Fruit fly (Drosophila melanogaster) whole organism, embryonic: Measurements from ENCODE around the gene COX7AL2.

Experiments used
- ATbp ChIP-seq: fragments of 200-800 bp; sonication (Bioruptor generic); optimal IDR thresholded peaks from 2 replicates; lab custom pipeline; 2017; ENCODE audit warnings: missing biosample characterization, mild to moderate bottlenecking, missing genetic modification characterization, missing genetic modification reagents
- Aef1 ChIP-seq: fragments of 200-800 bp; sonication (Bioruptor generic); IDR thresholded peaks from 3 replicates; pipeline ENCODE4 v1.3.6; 2022; ENCODE audit warnings: missing biosample characterization, missing genetic modification characterization
- Atf3 ChIP-seq: fragments of 200-800 bp; sonication (Bioruptor generic); optimal IDR thresholded peaks from 3 replicates; lab custom pipeline; 2016; ENCODE audit warnings: missing biosample characterization, missing genetic modification characterization
- Atf6 ChIP-seq: fragments of 200-800 bp; sonication (Bioruptor generic); IDR thresholded peaks from 2 replicates; pipeline ENCODE4 v1.3.6; 2022; ENCODE audit warnings: missing biosample characterization, missing genetic modification characterization
- Awh ChIP-seq: fragments of 200-800 bp; sonication (Bioruptor generic); IDR thresholded peaks from 2 replicates; pipeline ENCODE4, ENCODE4 v1.3.6; 2022; ENCODE audit warnings: missing biosample characterization, missing genetic modification characterization
- Bgb ChIP-seq: fragments of 200-800 bp; sonication (Bioruptor generic); IDR thresholded peaks from 2 replicates; pipeline ENCODE4 v1.3.6; 2022; ENCODE audit warnings: missing biosample characterization, missing genetic modification characterization; ENCODE audit not compliant: partially characterized antibody
- BtbVII ChIP-seq: fragments of 200-800 bp; sonication (Bioruptor generic); optimal IDR thresholded peaks from 3 replicates; lab custom pipeline; 2017; ENCODE audit warnings: missing biosample characterization, mild to moderate bottlenecking, missing genetic modification characterization
- Bteb2 ChIP-seq: fragments of 200-800 bp; sonication (Bioruptor generic); optimal IDR thresholded peaks from 2 replicates; lab custom pipeline; 2016; ENCODE audit warnings: missing biosample characterization, missing genetic modification characterization
- CG10274 ChIP-seq: fragments of 200-800 bp; sonication (Bioruptor generic); optimal IDR thresholded peaks from 3 replicates; lab custom pipeline; 2017; ENCODE audit warnings: missing biosample characterization, mild to moderate bottlenecking, missing genetic modification characterization
- CG11247 ChIP-seq: fragments of 200-800 bp; sonication (Bioruptor generic); IDR thresholded peaks from 2 replicates; pipeline ENCODE4 v1.3.6; 2022; ENCODE audit warnings: missing biosample characterization, missing genetic modification characterization
- CG11398 ChIP-seq: fragments of 200-800 bp; sonication (Bioruptor generic); optimal IDR thresholded peaks from 2 replicates; lab custom pipeline; 2016; ENCODE audit warnings: missing biosample characterization, missing genetic modification characterization
- CG11723 ChIP-seq: fragments of 200-800 bp; sonication (Bioruptor generic); optimal IDR thresholded peaks from 2 replicates; lab custom pipeline; 2017; ENCODE audit warnings: missing biosample characterization, mild to moderate bottlenecking, missing genetic modification characterization
- CG12071 ChIP-seq: fragments of 200-800 bp; sonication (Bioruptor generic); optimal IDR thresholded peaks from 3 replicates; lab custom pipeline; 2018; ENCODE audit warnings: missing biosample characterization, mild to moderate bottlenecking, missing genetic modification characterization
- CG12236 ChIP-seq: fragments of 200-800 bp; sonication (Bioruptor generic); optimal IDR thresholded peaks from 2 replicates; lab custom pipeline; 2016; ENCODE audit warnings: missing biosample characterization, missing genetic modification characterization
- CG12942 ChIP-seq: fragments of 200-800 bp; sonication (Bioruptor generic); optimal IDR thresholded peaks from 3 replicates; lab custom pipeline; 2016; ENCODE audit warnings: missing biosample characterization, missing genetic modification characterization
- CG13894 ChIP-seq: fragments of 200-800 bp; sonication (Bioruptor generic); optimal IDR thresholded peaks from 3 replicates; lab custom pipeline; 2018; ENCODE audit warnings: missing biosample characterization, mild to moderate bottlenecking, missing genetic modification characterization, moderate library complexity
- CG1529 ChIP-seq: fragments of 200-800 bp; sonication (Bioruptor generic); optimal IDR thresholded peaks from 3 replicates; lab custom pipeline; 2018; ENCODE audit warnings: missing biosample characterization, missing genetic modification characterization
- CG15696 ChIP-seq: fragments of 200-800 bp; sonication (Bioruptor generic); optimal IDR thresholded peaks from 2 replicates; lab custom pipeline; 2019; ENCODE audit warnings: missing biosample characterization, mild to moderate bottlenecking, missing genetic modification characterization, moderate library complexity
- CG1602 ChIP-seq: fragments of 200-800 bp; sonication (Bioruptor generic); optimal IDR thresholded peaks from 3 replicates; lab custom pipeline; 2016; ENCODE audit warnings: missing biosample characterization, missing genetic modification characterization
- CG16815 ChIP-seq: fragments of 200-800 bp; sonication (Bioruptor generic); optimal IDR thresholded peaks from 3 replicates; lab custom pipeline; 2017; ENCODE audit warnings: missing biosample characterization, mild to moderate bottlenecking, missing genetic modification characterization
- CG18619 ChIP-seq: fragments of 200-800 bp; sonication (Bioruptor generic); optimal IDR thresholded peaks from 3 replicates; lab custom pipeline; 2017; ENCODE audit warnings: missing biosample characterization, mild to moderate bottlenecking, missing genetic modification characterization
- CG2120 ChIP-seq: fragments of 200-800 bp; sonication (Bioruptor generic); optimal IDR thresholded peaks from 3 replicates; lab custom pipeline; 2016; ENCODE audit warnings: missing biosample characterization, missing genetic modification characterization
- CG2712 ChIP-seq: fragments of 200-800 bp; optimal IDR thresholded peaks from 3 replicates; lab custom pipeline; 2019; ENCODE audit warnings: missing biosample characterization, mild to moderate bottlenecking, missing genetic modification characterization, moderate library complexity
- CG3065 ChIP-seq: fragments of 200-800 bp; sonication (Bioruptor generic); optimal IDR thresholded peaks from 2 replicates; lab custom pipeline; 2016; ENCODE audit warnings: missing biosample characterization, missing genetic modification characterization
- CG32767 ChIP-seq: fragments of 200-800 bp; sonication (Bioruptor generic); IDR thresholded peaks from 2 replicates; pipeline ENCODE4 v1.3.6; 2022; ENCODE audit warnings: missing biosample characterization, missing genetic modification characterization
- CG4282 ChIP-seq: fragments of 200-800 bp; sonication (Bioruptor generic); optimal IDR thresholded peaks from 2 replicates; lab custom pipeline; 2016; ENCODE audit warnings: missing biosample characterization, missing genetic modification characterization
- CG4328 ChIP-seq: fragments of 200-800 bp; sonication (Bioruptor generic); optimal IDR thresholded peaks from 3 replicates; lab custom pipeline; 2017; ENCODE audit warnings: missing biosample characterization, missing genetic modification reagents, missing genetic modification characterization
- CG4404 ChIP-seq: fragments of 200-800 bp; sonication (Bioruptor generic); IDR thresholded peaks from 2 replicates; pipeline ENCODE4 v1.3.6; 2022; ENCODE audit warnings: missing biosample characterization, missing genetic modification characterization
- CG6689 ChIP-seq: fragments of 200-800 bp; sonication (Bioruptor generic); IDR thresholded peaks from 2 replicates; pipeline ENCODE4 v1.3.6; 2022; ENCODE audit warnings: missing biosample characterization, missing genetic modification characterization
- CG6854 ChIP-seq: fragments of 200-800 bp; sonication (Bioruptor generic); optimal IDR thresholded peaks from 3 replicates; lab custom pipeline; 2017; ENCODE audit warnings: missing biosample characterization, mild to moderate bottlenecking, missing genetic modification characterization
- CG7786 ChIP-seq: fragments of 200-800 bp; sonication (Bioruptor generic); optimal IDR thresholded peaks from 2 replicates; lab custom pipeline; 2016; ENCODE audit warnings: missing biosample characterization, missing genetic modification characterization
- CG9437 ChIP-seq: fragments of 200-800 bp; sonication (Bioruptor generic); optimal IDR thresholded peaks from 2 replicates; lab custom pipeline; 2018; ENCODE audit warnings: missing biosample characterization, mild to moderate bottlenecking, missing genetic modification characterization
- CG9727 ChIP-seq: fragments of 200-800 bp; sonication (Bioruptor generic); optimal IDR thresholded peaks from 3 replicates; lab custom pipeline; 2017; ENCODE audit warnings: missing biosample characterization, mild to moderate bottlenecking, missing genetic modification characterization
- Camta ChIP-seq: fragments of 200-800 bp; sonication (Bioruptor generic); optimal IDR thresholded peaks from 2 replicates; lab custom pipeline; 2016; ENCODE audit warnings: missing biosample characterization, missing genetic modification characterization
- Dek ChIP-seq: fragments of 200-800 bp; sonication (Bioruptor generic); optimal IDR thresholded peaks from 3 replicates; lab custom pipeline; 2019; ENCODE audit warnings: missing biosample characterization, mild to moderate bottlenecking, missing genetic modification characterization, moderate library complexity
- Gug ChIP-seq: fragments of 200-800 bp; sonication (Bioruptor generic); IDR thresholded peaks from 4 replicates; pipeline ENCODE4 v1.3.6; 2022; ENCODE audit warnings: missing biosample characterization, missing genetic modification characterization
- Poxn ChIP-seq: fragments of 200-800 bp; sonication (Bioruptor generic); IDR thresholded peaks from 2 replicates; pipeline ENCODE4 v1.3.6; 2022; ENCODE audit warnings: missing biosample characterization, missing genetic modification characterization
- cas ChIP-seq: fragments of 200-800 bp; sonication (Bioruptor generic); IDR thresholded peaks from 2 replicates; pipeline ENCODE4 v1.3.6; 2022; ENCODE audit warnings: missing biosample characterization, missing genetic modification characterization
- emc ChIP-seq: fragments of 200-800 bp; sonication (Bioruptor generic); optimal IDR thresholded peaks from 2 replicates; lab custom pipeline; 2016; ENCODE audit warnings: missing biosample characterization, missing genetic modification characterization
- esg ChIP-seq: fragments of 200-800 bp; sonication (Bioruptor generic); conservative IDR thresholded peaks from 2 replicates; pipeline ENCODE4 v1.3.6; 2022; ENCODE audit warnings: missing biosample characterization, missing genetic modification characterization
- gcm2 ChIP-seq: fragments of 200-800 bp; sonication (Bioruptor generic); optimal IDR thresholded peaks from 2 replicates; lab custom pipeline; 2016; ENCODE audit warnings: missing biosample characterization, missing genetic modification characterization
- lola ChIP-seq, 3 experiments: fragments of >200 bp in 2 of 3; fragments of 200-800 bp in 1 of 3; sonication (Bioruptor generic) in 1 of 3; optimal IDR thresholded peaks; 2 replicates each; lab custom pipeline; 2017 to 2019; ENCODE audit warnings: missing biosample characterization in 3 of 3, missing genetic modification characterization in 3 of 3, mild to moderate bottlenecking in 1 of 3, moderate library complexity in 1 of 3
- mld ChIP-seq: fragments of 200-800 bp; sonication (Bioruptor generic); IDR thresholded peaks from 3 replicates; pipeline ENCODE4 v1.3.6; 2022; ENCODE audit warnings: missing biosample characterization, missing genetic modification characterization; ENCODE audit not compliant: partially characterized antibody
- oc ChIP-seq: fragments of 200-800 bp; sonication (Bioruptor generic); optimal IDR thresholded peaks from 2 replicates; lab custom pipeline; 2018; ENCODE audit warnings: missing biosample characterization, mild to moderate bottlenecking, missing genetic modification characterization, moderate library complexity
- peb ChIP-seq: fragments of 200-800 bp; sonication (Bioruptor generic); IDR thresholded peaks from 2 replicates; pipeline ENCODE4 v1.3.6; 2022; ENCODE audit warnings: missing biosample characterization, missing genetic modification characterization
- pho ChIP-seq: fragments of 200-800 bp; sonication (Bioruptor generic); optimal IDR thresholded peaks from 2 replicates; lab custom pipeline; 2016; ENCODE audit warnings: missing biosample characterization, missing genetic modification characterization
- pzg ChIP-seq: fragments of 200-800 bp; sonication (Bioruptor generic); optimal IDR thresholded peaks from 3 replicates; lab custom pipeline; 2018; ENCODE audit warnings: missing biosample characterization, mild to moderate bottlenecking, missing genetic modification characterization, moderate library complexity
- shn ChIP-seq: fragments of 200-800 bp; sonication (Bioruptor generic); optimal IDR thresholded peaks from 3 replicates; lab custom pipeline; 2016; ENCODE audit warnings: missing biosample characterization, missing genetic modification characterization
- tap ChIP-seq: fragments of 200-800 bp; optimal IDR thresholded peaks from 3 replicates; lab custom pipeline; 2019; ENCODE audit warnings: missing biosample characterization, mild to moderate bottlenecking, missing genetic modification characterization, moderate library complexity
- toy ChIP-seq: fragments of 200-800 bp; sonication (Bioruptor generic); IDR thresholded peaks from 2 replicates; pipeline ENCODE4 v1.3.6; 2022; ENCODE audit warnings: missing biosample characterization, missing genetic modification characterization
- wdn ChIP-seq: fragments of 200-800 bp; sonication (Bioruptor generic); IDR thresholded peaks from 2 replicates; pipeline ENCODE4 v1.3.6; 2022; ENCODE audit warnings: missing biosample characterization, missing genetic modification characterization

COX7AL2 gene

DNA sequence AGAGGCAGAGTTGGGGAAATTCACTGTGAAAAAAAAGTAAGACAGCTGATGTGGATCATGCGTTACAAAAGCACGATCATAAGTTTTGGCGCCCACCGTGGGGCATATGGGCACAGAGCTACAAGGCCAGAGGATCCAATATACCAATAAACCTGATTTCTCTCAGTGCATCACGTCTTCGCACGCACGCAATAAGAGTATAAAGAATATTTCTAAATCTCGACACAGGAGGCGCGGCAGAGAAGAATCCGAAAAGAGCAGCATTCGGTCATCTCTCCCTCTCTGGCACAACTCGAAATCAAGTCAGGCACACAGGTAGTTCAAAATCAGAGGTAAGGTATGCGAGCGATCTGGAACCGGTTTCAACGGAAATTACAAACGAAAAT, 34.2 kb downstream of the COX7AL2 start (continued):
- TF ChIP-seq emc (GFP tag; lab: Kevin White, UChicago) (peak; percentile 75), pzg (GFP tag; lab: Kevin White, UChicago) (no peak), lola (GFP tag; optimal IDR thresholded peaks at IDR 0.05; lab: Kevin White, UChicago) (peak in 1 of 3 experiments; percentile 93), wdn (GFP tag; lab: Robert Waterston, UW) (peak; percentile 78), CG16815 (GFP tag; lab: Kevin White, UChicago) (peak; percentile 96), CG3065 (GFP tag; lab: Kevin White, UChicago) (peak; percentile 75), pho (GFP tag; lab: Kevin White, UChicago) (peak; percentile 81), CG7786 (GFP tag; lab: Kevin White, UChicago) (peak; percentile 95), CG1529 (GFP tag; lab: Kevin White, UChicago) (peak; percentile 91), CG12236 (peak; percentile 79), CG12071 (GFP tag; lab: Kevin White, UChicago) (peak; percentile 61), Poxn (GFP tag; lab: Robert Waterston, UW) (0 out of 2 replicates have a peak, but pooled peaks have one; percentile 11), oc (tag; lab: Kevin White, UChicago) (peak; percentile 85), CG11723 (GFP tag; lab: Kevin White, UChicago) (peak; percentile 86), CG2712 (tag; lab: Kevin White, UChicago) (peak; percentile 95), Bteb2 (GFP tag; lab: Kevin White, UChicago) (peak; percentile 36), Dek (tag; lab: Kevin White, UChicago) (peak; percentile 59), Camta (GFP tag; lab: Kevin White, UChicago) (peak; percentile 77), CG32767 (GFP tag; lab: Robert Waterston, UW) (peak; percentile 82), Atf3 (peak; percentile 94), mld (GFP tag; lab: Robert Waterston, UW) (no peak), peb (GFP tag; lab: Robert Waterston, UW) (peak; percentile 90), esg (GFP tag; lab: Robert Waterston, UW) (peak; percentile 85), tap (tag; lab: Kevin White, UChicago) (peak; percentile 73), CG4282 (peak; percentile 58), CG6689 (peak; percentile 92), CG11398 (GFP tag; lab: Kevin White, UChicago) (peak; percentile 93), CG15696 (peak; percentile 91), CG4328 (GFP tag; lab: Kevin White, UChicago) (peak; percentile 45), CG9727 (GFP tag; lab: Kevin White, UChicago) (peak; percentile 95), Bgb (GFP tag; lab: Robert Waterston, UW) (0 out of 2 replicates have a peak, but pooled peaks have one; percentile 14), CG1602 (GFP tag; lab: Kevin White, UChicago) (peak; percentile 84), gcm2 (peak; percentile 65), cas (GFP tag; lab: Robert Waterston, UW) (peak; percentile 78), CG10274 (GFP tag; lab: Kevin White, UChicago) (peak; percentile 78), Awh (peak; percentile 92), toy (peak; percentile 81), Atf6 (GFP tag; lab: Robert Waterston, UW) (peak; percentile 84), CG2120 (GFP tag; lab: Kevin White, UChicago) (peak; percentile 90), Aef1 (GFP tag; lab: Robert Waterston, UW) (peak; percentile 89), BtbVII (GFP tag; lab: Kevin White, UChicago) (peak; percentile 79), CG12942 (GFP tag; lab: Kevin White, UChicago) (peak; percentile 81), ATbp (GFP tag; lab: Kevin White, UChicago) (peak; percentile 89), CG11247 (GFP tag; lab: Robert Waterston, UW) (peak; percentile 83), CG18619 (GFP tag; lab: Kevin White, UChicago) (peak; percentile 87), CG6854 (GFP tag; lab: Kevin White, UChicago) (peak; percentile 62), Gug (GFP tag; lab: Robert Waterston, UW) (peak; percentile 95), shn (GFP tag; lab: Kevin White, UChicago) (peak; percentile 89), CG9437 (GFP tag; lab: Kevin White, UChicago) (peak; percentile 73), CG4404 (GFP tag; lab: Robert Waterston, UW) (peak; percentile 96), CG13894 (tag; lab: Kevin White, UChicago) (no peak)
